ENCODE assay signal across 1 worm cellular context in the genomic region with DNA sequence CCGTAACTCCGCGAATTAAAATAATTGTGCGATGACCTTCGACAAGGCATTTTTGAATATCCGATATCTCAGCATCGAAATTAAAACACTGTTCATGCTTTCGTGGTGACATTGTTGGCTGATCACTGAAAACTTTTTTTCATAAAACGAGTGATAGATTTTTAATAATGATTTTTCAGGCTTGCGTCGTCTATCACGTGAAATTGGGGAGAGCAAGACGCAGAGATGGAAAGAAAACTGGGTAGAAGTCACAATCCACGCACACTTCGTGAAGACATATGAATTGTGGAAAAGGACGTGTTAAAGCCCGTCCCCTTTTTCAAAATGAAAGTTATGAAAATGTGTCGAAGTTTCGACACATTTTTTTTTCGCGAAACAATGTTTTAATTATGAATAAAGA.
TF ChIP-seq lines count a peak whose summit lies in the region.

TSS of gene nonu-1 (minus strand) at position 169 of the 400 bp plus-strand sequence.

TF ChIP-seq in whole organism, L1 larva, 84 proteins besides CTCF, POLR2A, EP300 and RAD21 (continued from another document):
- TF ChIP-seq aha-1 (tag; optimal IDR thresholded peaks at IDR 0.05; lab: Kevin White, UChicago), result no peak
- no peak for TF ChIP-seq jun-1 (tag; optimal IDR thresholded peaks at IDR 0.05; lab: Kevin White, UChicago)
- TF ChIP-seq efl-1 (optimal IDR thresholded peaks at IDR 0.05; lab: Kevin White, UChicago), result no peak
- TF ChIP-seq efl-1 (GFP tag; optimal IDR thresholded peaks at IDR 0.05 in 1 of 2; lab: Kevin White, UChicago), result peak in 1 of 2 experiments; percentile 78
- no peak for TF ChIP-seq ceh-82 (tag; optimal IDR thresholded peaks at IDR 0.05; lab: Kevin White, UChicago)
- TF ChIP-seq ama-1 (optimal IDR thresholded peaks at IDR 0.05; lab: Kevin White, UChicago), result no peak
- TF ChIP-seq nhr-77 (tag; optimal IDR thresholded peaks at IDR 0.05; lab: Kevin White, UChicago), result no peak
- TF ChIP-seq lin-39 (tag; optimal IDR thresholded peaks at IDR 0.05; lab: Kevin White, UChicago), result no peak
- TF ChIP-seq lin-35 (GFP tag; optimal IDR thresholded peaks at IDR 0.05; lab: Kevin White, UChicago), result peak in 1 of 2 experiments; percentile 21
- no peak for TF ChIP-seq nhr-28 (tag; optimal IDR thresholded peaks at IDR 0.05; lab: Kevin White, UChicago)
- no peak for TF ChIP-seq sptf-1 (tag; optimal IDR thresholded peaks at IDR 0.05; lab: Kevin White, UChicago)
- TF ChIP-seq elt-2 (tag; optimal IDR thresholded peaks at IDR 0.05; lab: Kevin White, UChicago), result peak; percentile 9
- TF ChIP-seq isw-1 (GFP tag; IDR thresholded peaks at IDR 0.05; lab: Robert Waterston, UW), result no peak
